Worm (Caenorhabditis elegans) whole organism, L1 larva: Measurements from ENCODE around the gene sra-29.

Experiments used
- C34B4.2 ChIP-seq: sonication (generic microtip); optimal IDR thresholded peaks from 2 replicates; lab custom pipeline; 2017; ENCODE audit warnings: mild to moderate bottlenecking, missing genetic modification characterization, missing compliant biosample characterization
- F16B12.6 ChIP-seq: fragments of 150-350 bp; optimal IDR thresholded peaks from 2 replicates; lab custom pipeline; 2014; ENCODE audit warnings: missing biosample characterization, missing genetic modification characterization
- Y116A8C.19 ChIP-seq: sonication (generic microtip); optimal IDR thresholded peaks from 2 replicates; lab custom pipeline; 2016; ENCODE audit warnings: missing compliant biosample characterization, missing genetic modification characterization, borderline replicate concordance
- aha-1 ChIP-seq: fragments of 150-350 bp; optimal IDR thresholded peaks from 2 replicates; lab custom pipeline; 2014; ENCODE audit warnings: missing biosample characterization, missing genetic modification characterization
- alr-1 ChIP-seq: fragments of 200-800 bp; sonication (Bioruptor generic); optimal IDR thresholded peaks from 2 replicates; lab custom pipeline; 2018; ENCODE audit warnings: borderline replicate concordance, mild to moderate bottlenecking, missing genetic modification characterization, missing compliant biosample characterization
- ama-1 ChIP-seq: fragments of 150-350 bp; optimal IDR thresholded peaks from 2 replicates; lab custom pipeline; 2014
- blmp-1 ChIP-seq: fragments of 150-350 bp; optimal IDR thresholded peaks from 2 replicates; lab custom pipeline; 2014; ENCODE audit warnings: missing biosample characterization, missing genetic modification characterization
- ceh-63 ChIP-seq: fragments of 200-800 bp; sonication (Bioruptor generic); optimal IDR thresholded peaks from 2 replicates; lab custom pipeline; 2018; ENCODE audit warnings: mild to moderate bottlenecking, missing genetic modification characterization, missing compliant biosample characterization
- ceh-8 ChIP-seq: fragments of 200-800 bp; sonication (Bioruptor generic); optimal IDR thresholded peaks from 2 replicates; lab custom pipeline; 2018; ENCODE audit warnings: mild to moderate bottlenecking, missing genetic modification characterization, moderate library complexity, missing compliant biosample characterization
- ceh-82 ChIP-seq, 3 experiments: fragments of 150-350 bp in 1 of 3; sonication (generic microtip) in 2 of 3; optimal IDR thresholded peaks; 2 replicates each; lab custom pipeline; 2014 to 2017; ENCODE audit warnings: missing biosample characterization in 3 of 3, missing genetic modification characterization in 3 of 3
- ceh-88 ChIP-seq: fragments of 200-800 bp; sonication (Bioruptor generic); IDR thresholded peaks from 2 replicates; pipeline ENCODE4 v1.3.6; 2022; ENCODE audit warnings: missing genetic modification characterization, missing compliant biosample characterization
- ces-1 ChIP-seq: fragments of 150-350 bp; optimal IDR thresholded peaks from 2 replicates; lab custom pipeline; 2014; ENCODE audit warnings: missing biosample characterization, missing genetic modification reagents, missing genetic modification characterization
- efl-1 ChIP-seq, 4 experiments: fragments of 150-350 bp; optimal IDR thresholded peaks in 3 of 4; peaks in 1 of 4; 1 replicate in 1 of 4; 2 replicates in 3 of 4; lab custom pipeline; 2014; ENCODE audit warnings: missing biosample characterization in 2 of 4, missing genetic modification characterization in 2 of 4, missing genetic modification reagents in 2 of 4
- egl-13 ChIP-seq: sonication (generic microtip); optimal IDR thresholded peaks from 2 replicates; lab custom pipeline; 2016; ENCODE audit warnings: missing genotype, missing genetic modification reagents, missing genetic modification characterization, missing compliant biosample characterization
- fkh-8 ChIP-seq: sonication (generic microtip); optimal IDR thresholded peaks from 2 replicates; lab custom pipeline; 2016; ENCODE audit warnings: mild to moderate bottlenecking, missing genetic modification characterization, missing compliant biosample characterization
- grh-1 ChIP-seq: fragments of 200-800 bp; sonication (Bioruptor generic); IDR thresholded peaks from 2 replicates; pipeline ENCODE4 v1.3.6; 2022; ENCODE audit warnings: missing genetic modification reagents, missing genetic modification characterization, missing compliant biosample characterization
- hlh-17 ChIP-seq: fragments of 200-800 bp; sonication (Bioruptor generic); optimal IDR thresholded peaks from 2 replicates; lab custom pipeline; 2018; ENCODE audit warnings: missing genetic modification characterization, mild to moderate bottlenecking, missing compliant biosample characterization, moderate library complexity, borderline replicate concordance
- isw-1 ChIP-seq: fragments of 200-800 bp; sonication (Bioruptor generic); IDR thresholded peaks from 2 replicates; pipeline ENCODE4 v1.3.6; 2022; ENCODE audit warnings: missing genetic modification characterization, missing compliant biosample characterization
- jun-1 ChIP-seq: fragments of 150-350 bp; optimal IDR thresholded peaks from 2 replicates; lab custom pipeline; 2014; ENCODE audit warnings: missing biosample characterization, missing genetic modification reagents, missing genetic modification characterization
- lin-13 ChIP-seq: fragments of 150-350 bp; optimal IDR thresholded peaks from 2 replicates; lab custom pipeline; 2014; ENCODE audit warnings: missing biosample characterization, missing genetic modification reagents, missing genetic modification characterization
- lin-14 ChIP-seq: fragments of 200-800 bp; sonication (Bioruptor generic); optimal IDR thresholded peaks from 2 replicates; lab custom pipeline; 2018; ENCODE audit warnings: mild to moderate bottlenecking, missing genetic modification characterization, moderate library complexity, missing compliant biosample characterization
- lin-15B ChIP-seq: fragments of 150-350 bp; sonication (generic microtip); optimal IDR thresholded peaks from 3 replicates; lab custom pipeline; 2014; ENCODE audit warnings: missing biosample characterization, missing genetic modification characterization
- lin-35 ChIP-seq, 2 experiments: fragments of 150-350 bp; optimal IDR thresholded peaks; 2 replicates each; lab custom pipeline; 2014; ENCODE audit warnings: missing biosample characterization in 2 of 2, missing genetic modification characterization in 2 of 2, missing genetic modification reagents in 2 of 2
- lin-39 ChIP-seq: fragments of 150-350 bp; optimal IDR thresholded peaks from 2 replicates; lab custom pipeline; 2014; ENCODE audit warnings: missing biosample characterization, missing genetic modification reagents, missing genetic modification characterization
- lir-3 ChIP-seq: sonication (generic microtip); optimal IDR thresholded peaks from 2 replicates; lab custom pipeline; 2016; ENCODE audit warnings: mild to moderate bottlenecking, missing genetic modification characterization, moderate library complexity, missing compliant biosample characterization; ENCODE audit not compliant: poor library complexity
- lsy-2 ChIP-seq, 2 experiments: fragments of 150-350 bp; optimal IDR thresholded peaks; 2 replicates each; lab custom pipeline; 2014; ENCODE audit warnings: missing biosample characterization in 2 of 2, missing genetic modification characterization in 2 of 2
- mdl-1 ChIP-seq, 2 experiments: fragments of 150-350 bp; optimal IDR thresholded peaks; 2 replicates each; lab custom pipeline; 2014 to 2017; ENCODE audit warnings: missing biosample characterization in 2 of 2, missing genetic modification characterization in 2 of 2, inconsistent platforms in 1 of 2
- mef-2 ChIP-seq: fragments of 150-350 bp; optimal IDR thresholded peaks from 2 replicates; lab custom pipeline; 2014; ENCODE audit warnings: missing biosample characterization, missing genetic modification characterization
- mep-1 ChIP-seq: fragments of 150-350 bp; optimal IDR thresholded peaks from 2 replicates; lab custom pipeline; 2014; ENCODE audit warnings: missing biosample characterization, missing genetic modification characterization
- nhr-20 ChIP-seq: sonication (generic microtip); optimal IDR thresholded peaks from 2 replicates; lab custom pipeline; 2016; ENCODE audit warnings: mild to moderate bottlenecking, missing genetic modification characterization, missing compliant biosample characterization
- nhr-47 ChIP-seq: sonication (generic microtip); optimal IDR thresholded peaks from 2 replicates; lab custom pipeline; 2016; ENCODE audit warnings: mild to moderate bottlenecking, missing genetic modification characterization, moderate library complexity, missing compliant biosample characterization
- nhr-71 ChIP-seq: sonication (generic microtip); optimal IDR thresholded peaks from 2 replicates; lab custom pipeline; 2016; ENCODE audit warnings: mild to moderate bottlenecking, missing genetic modification characterization, moderate library complexity, missing compliant biosample characterization
- nhr-76 ChIP-seq: sonication (generic microtip); optimal IDR thresholded peaks from 2 replicates; lab custom pipeline; 2017; ENCODE audit warnings: missing biosample characterization, missing genetic modification characterization
- nhr-77 ChIP-seq: fragments of 150-350 bp; optimal IDR thresholded peaks from 2 replicates; lab custom pipeline; 2014; ENCODE audit warnings: missing biosample characterization, missing genetic modification characterization
- pag-3 ChIP-seq: sonication (generic microtip); optimal IDR thresholded peaks from 2 replicates; lab custom pipeline; 2017; ENCODE audit warnings: missing genetic modification characterization, mild to moderate bottlenecking, missing compliant biosample characterization, antibody characterized with exemption, borderline replicate concordance; ENCODE audit not compliant: insufficient read depth
- pax-3 ChIP-seq: fragments of 200-800 bp; sonication (Bioruptor generic); optimal IDR thresholded peaks from 2 replicates; lab custom pipeline; 2018; ENCODE audit warnings: mild to moderate bottlenecking, missing genetic modification characterization, moderate library complexity, missing compliant biosample characterization
- skn-1 ChIP-seq: fragments of 150-350 bp; optimal IDR thresholded peaks from 2 replicates; lab custom pipeline; 2014; ENCODE audit warnings: missing biosample characterization, missing genetic modification characterization
- snu-23 ChIP-seq: sonication (generic microtip); optimal IDR thresholded peaks from 2 replicates; lab custom pipeline; 2016; ENCODE audit warnings: missing genetic modification characterization, missing compliant biosample characterization
- sox-4 ChIP-seq: sonication (generic microtip); optimal IDR thresholded peaks from 2 replicates; lab custom pipeline; 2016; ENCODE audit warnings: missing genetic modification characterization, missing compliant biosample characterization
- sptf-1 ChIP-seq: fragments of 150-350 bp; optimal IDR thresholded peaks from 2 replicates; lab custom pipeline; 2014; ENCODE audit warnings: missing biosample characterization, missing genetic modification characterization
- tlp-1 ChIP-seq: fragments of 150-350 bp; optimal IDR thresholded peaks from 2 replicates; lab custom pipeline; 2014; ENCODE audit warnings: missing biosample characterization, missing genetic modification characterization
- unc-62 ChIP-seq: fragments of 150-350 bp; optimal IDR thresholded peaks from 2 replicates; lab custom pipeline; 2014; ENCODE audit warnings: missing biosample characterization, missing genetic modification reagents, missing genetic modification characterization
- unc-86 ChIP-seq: sonication (generic microtip); optimal IDR thresholded peaks from 2 replicates; lab custom pipeline; 2016; ENCODE audit warnings: missing genetic modification characterization, missing compliant biosample characterization
- unc-98 ChIP-seq: fragments of 200-800 bp; sonication (Bioruptor generic); IDR thresholded peaks from 2 replicates; pipeline ENCODE4 v1.3.6; 2022; ENCODE audit warnings: missing genetic modification characterization, missing compliant biosample characterization
- vab-15 ChIP-seq: sonication (generic microtip); optimal IDR thresholded peaks from 2 replicates; lab custom pipeline; 2017; ENCODE audit warnings: missing genotype, mild to moderate bottlenecking, missing genetic modification characterization, missing compliant biosample characterization
- xbp-1 ChIP-seq: sonication (generic microtip); optimal IDR thresholded peaks from 2 replicates; lab custom pipeline; 2016; ENCODE audit warnings: missing genetic modification characterization, missing compliant biosample characterization

The sra-29 gene

ce11 chrII:6619007-6619406, 43.5 kb upstream of the sra-29 start (continued):
- TF ChIP-seq nhr-77 (tag; lab: Kevin White, UChicago) (no peak), ama-1 (lab: Kevin White, UChicago) (no peak), snu-23 (GFP tag; lab: Kevin White, UChicago) (peak; percentile 21), tlp-1 (tag; lab: Kevin White, UChicago) (no peak), isw-1 (no peak), xbp-1 (tag; lab: Kevin White, UChicago) (no peak), Y116A8C.19 (no peak), pax-3 (tag; lab: Kevin White, UChicago) (no peak), blmp-1 (tag; lab: Kevin White, UChicago) (peak; percentile 73), nhr-71 (tag; lab: Kevin White, UChicago) (peak; percentile 12), jun-1 (no peak), nhr-76 (tag; lab: Kevin White, UChicago) (no peak), efl-1 (optimal IDR thresholded peaks at IDR 0.05; lab: Kevin White, UChicago) (no peak), efl-1 (GFP tag; optimal IDR thresholded peaks at IDR 0.05 in 1 of 2; lab: Kevin White, UChicago) (no peak), unc-62 (GFP tag; lab: Kevin White, UChicago) (no peak), lin-39 (tag; lab: Kevin White, UChicago) (no peak), mep-1 (no peak), nhr-20 (peak; percentile 5), alr-1 (tag; lab: Kevin White, UChicago) (no peak), ceh-88 (GFP tag; lab: Robert Waterston, UW) (no peak), lir-3 (no peak), mdl-1 (tag; optimal IDR thresholded peaks at IDR 0.05; lab: Kevin White, UChicago) (no peak), fkh-8 (tag; lab: Kevin White, UChicago) (no peak), mef-2 (tag; lab: Kevin White, UChicago) (no peak), skn-1 (tag; lab: Kevin White, UChicago) (no peak), ces-1 (GFP tag; lab: Kevin White, UChicago) (no peak), C34B4.2 (tag; lab: Kevin White, UChicago) (no peak), lin-14 (GFP tag; lab: Kevin White, UChicago) (peak; percentile 30), pag-3 (tag; lab: Kevin White, UChicago) (no peak), unc-98 (GFP tag; lab: Robert Waterston, UW) (no peak), lsy-2 (tag; optimal IDR thresholded peaks at IDR 0.05; lab: Kevin White, UChicago) (peak in 1 of 2 experiments; percentile 32), lin-13 (GFP tag; lab: Kevin White, UChicago) (no peak), grh-1 (GFP tag; lab: Robert Waterston, UW) (no peak), F16B12.6 (no peak), lin-35 (GFP tag; optimal IDR thresholded peaks at IDR 0.05; lab: Kevin White, UChicago) (peak in 1 of 2 experiments; percentile 13), hlh-17 (GFP tag; lab: Kevin White, UChicago) (no peak), lin-15B (tag; lab: Kevin White, UChicago) (no peak), egl-13 (tag; lab: Kevin White, UChicago) (no peak), vab-15 (peak; percentile 27), ceh-8 (no peak), nhr-47 (tag; lab: Kevin White, UChicago) (no peak), ceh-82 (tag; optimal IDR thresholded peaks at IDR 0.05; lab: Kevin White, UChicago) (no peak), sptf-1 (tag; lab: Kevin White, UChicago) (no peak), sox-4 (tag; lab: Kevin White, UChicago) (no peak), unc-86 (tag; lab: Kevin White, UChicago) (no peak), aha-1 (tag; lab: Kevin White, UChicago) (no peak), ceh-63 (GFP tag; lab: Kevin White, UChicago) (no peak)
